Worm (Caenorhabditis elegans) whole organism, young adult: ENCODE data around the gene fbxa-69.
"Not testable (repeated sequence)": the region's sequence is repeated elsewhere in the genome, so short reads cannot be mapped to it uniquely, and the experiment has no call there.

Experiments
- C06A6.2 ChIP-seq: fragments of 200-800 bp; sonication (Bioruptor generic); conservative IDR thresholded peaks from 2 replicates; pipeline ENCODE4 v1.3.6; 2022; ENCODE audit warnings: missing genetic modification characterization, missing compliant biosample characterization
- F22D6.2 ChIP-seq: sonication (generic microtip); optimal IDR thresholded peaks from 2 replicates; lab custom pipeline; 2016; ENCODE audit warnings: mild to moderate bottlenecking, missing genetic modification characterization, missing compliant biosample characterization
- F39B2.1 ChIP-seq: fragments of 200-800 bp; sonication (Bioruptor generic); IDR thresholded peaks from 2 replicates; pipeline ENCODE4 v1.3.6; 2022; ENCODE audit warnings: missing genetic modification reagents, missing genetic modification characterization, missing compliant biosample characterization
- K11D2.4 ChIP-seq: fragments of 200-800 bp; sonication (Bioruptor generic); IDR thresholded peaks from 2 replicates; pipeline ENCODE4 v1.3.6; 2022; ENCODE audit warnings: missing genetic modification reagents, missing genetic modification characterization, missing compliant biosample characterization
- athp-1 ChIP-seq: sonication (generic microtip); optimal IDR thresholded peaks from 2 replicates; lab custom pipeline; 2017; ENCODE audit warnings: mild to moderate bottlenecking, missing genetic modification characterization, missing compliant biosample characterization
- attf-6 ChIP-seq: fragments of 200-800 bp; sonication (Bioruptor generic); IDR thresholded peaks from 2 replicates; pipeline ENCODE4 v1.3.6; 2022; ENCODE audit warnings: missing genetic modification reagents, missing genetic modification characterization, missing compliant biosample characterization
- bed-2 ChIP-seq: fragments of 200-800 bp; sonication (Bioruptor generic); IDR thresholded peaks from 2 replicates; pipeline ENCODE4 v1.3.6; 2022; ENCODE audit warnings: missing genetic modification reagents, missing genetic modification characterization, missing compliant biosample characterization
- cebp-1 ChIP-seq, 2 experiments: fragments of 200-800 bp in 1 of 2; sonication (Bioruptor generic) in 1 of 2; sonication (generic microtip) in 1 of 2; IDR thresholded peaks in 1 of 2; optimal IDR thresholded peaks in 1 of 2; 2 replicates each; pipeline versions ENCODE4 v1.3.6 to Lab custom; 2017 to 2022; ENCODE audit warnings: missing compliant biosample characterization in 2 of 2, missing genetic modification characterization in 2 of 2, mild to moderate bottlenecking in 1 of 2, missing genetic modification reagents in 1 of 2, moderate library complexity in 1 of 2
- ceh-27 ChIP-seq: fragments of 200-800 bp; sonication (Bioruptor generic); optimal IDR thresholded peaks from 2 replicates; lab custom pipeline; 2018; ENCODE audit warnings: mild to moderate bottlenecking, missing genetic modification characterization, moderate library complexity, missing compliant biosample characterization
- ceh-79 ChIP-seq: sonication (generic microtip); optimal IDR thresholded peaks from 2 replicates; lab custom pipeline; 2017; ENCODE audit warnings: mild to moderate bottlenecking, missing genetic modification characterization, missing compliant biosample characterization
- ceh-91 ChIP-seq: fragments of 200-800 bp; sonication (Bioruptor generic); IDR thresholded peaks from 2 replicates; pipeline ENCODE4 v1.3.6; 2022; ENCODE audit warnings: missing genetic modification reagents, missing genetic modification characterization, missing compliant biosample characterization
- die-1 ChIP-seq: sonication (generic microtip); optimal IDR thresholded peaks from 2 replicates; lab custom pipeline; 2016; ENCODE audit warnings: missing genotype, mild to moderate bottlenecking, missing genetic modification characterization, missing compliant biosample characterization
- dox-1 ChIP-seq: fragments of 200-800 bp; sonication (Bioruptor generic); IDR thresholded peaks from 2 replicates; pipeline ENCODE4 v1.3.6; 2022; ENCODE audit warnings: missing genetic modification reagents, missing genetic modification characterization, missing compliant biosample characterization
- ekl-4 ChIP-seq: fragments of 200-800 bp; sonication (Bioruptor generic); IDR thresholded peaks from 2 replicates; pipeline ENCODE4 v1.3.6; 2022; ENCODE audit warnings: missing genetic modification reagents, missing genetic modification characterization, missing compliant biosample characterization
- ets-4 ChIP-seq: fragments of 200-800 bp; sonication (Bioruptor generic); optimal IDR thresholded peaks from 2 replicates; lab custom pipeline; 2018; ENCODE audit warnings: mild to moderate bottlenecking, missing genetic modification characterization, missing compliant biosample characterization
- lag-1 ChIP-seq: fragments of 200-800 bp; sonication (Bioruptor generic); IDR thresholded peaks from 2 replicates; pipeline ENCODE4 v1.3.6; 2022; ENCODE audit warnings: missing genetic modification reagents, missing genetic modification characterization, missing compliant biosample characterization
- let-526 ChIP-seq: fragments of 200-800 bp; sonication (Bioruptor generic); IDR thresholded peaks from 2 replicates; pipeline ENCODE4 v1.3.6; 2022; ENCODE audit warnings: missing genetic modification reagents, missing genetic modification characterization, missing compliant biosample characterization
- lin-40 ChIP-seq: sonication (generic microtip); optimal IDR thresholded peaks from 2 replicates; lab custom pipeline; 2016; ENCODE audit warnings: missing genetic modification characterization, mild to moderate bottlenecking, missing compliant biosample characterization, missing genotype, missing genetic modification reagents
- lir-1 ChIP-seq: fragments of 200-800 bp; sonication (Bioruptor generic); conservative IDR thresholded peaks from 2 replicates; pipeline ENCODE4 v1.3.6; 2022; ENCODE audit warnings: missing genetic modification reagents, missing genetic modification characterization, missing compliant biosample characterization
- lsl-1 ChIP-seq: fragments of 200-800 bp; sonication (Bioruptor generic); optimal IDR thresholded peaks from 2 replicates; lab custom pipeline; 2018; ENCODE audit warnings: mild to moderate bottlenecking, missing genetic modification characterization, moderate library complexity, missing compliant biosample characterization
- mes-4 ChIP-seq: sonication (generic microtip); optimal IDR thresholded peaks from 2 replicates; lab custom pipeline; 2016; ENCODE audit warnings: missing genotype, missing genetic modification characterization, missing compliant biosample characterization
- nhr-179 ChIP-seq: sonication (generic microtip); optimal IDR thresholded peaks from 2 replicates; lab custom pipeline; 2016; ENCODE audit warnings: mild to moderate bottlenecking, missing genetic modification characterization, missing compliant biosample characterization
- nhr-80 ChIP-seq: sonication (generic microtip); optimal IDR thresholded peaks from 2 replicates; lab custom pipeline; 2016; ENCODE audit warnings: missing genetic modification characterization, missing compliant biosample characterization
- pha-4 ChIP-seq: fragments of 150-350 bp; sonication (generic microtip); optimal IDR thresholded peaks from 2 replicates; lab custom pipeline; 2014; ENCODE audit warnings: missing biosample characterization, missing genetic modification reagents, missing genetic modification characterization
- repo-1 ChIP-seq: sonication (generic microtip); optimal IDR thresholded peaks from 2 replicates; lab custom pipeline; 2017; ENCODE audit warnings: mild to moderate bottlenecking, missing genetic modification characterization, missing compliant biosample characterization
- snpc-4 ChIP-seq, 5 experiments: fragments of 150-350 bp in 1 of 5; sonication (generic microtip) in 4 of 5; optimal IDR thresholded peaks; 2 replicates each; lab custom pipeline; 2014 to 2018; ENCODE audit warnings: missing genetic modification characterization in 5 of 5, missing biosample characterization in 3 of 5, antibody characterized with exemption in 2 of 5, mild to moderate bottlenecking in 2 of 5, missing compliant biosample characterization in 2 of 5, missing genotype in 2 of 5, moderate library complexity in 2 of 5, missing genetic modification reagents in 1 of 5
- somi-1 ChIP-seq: fragments of 200-800 bp; sonication (Bioruptor generic); optimal IDR thresholded peaks from 2 replicates; lab custom pipeline; 2018; ENCODE audit warnings: mild to moderate bottlenecking, missing genetic modification characterization, missing compliant biosample characterization
- tbp1 ChIP-seq: fragments of 200-800 bp; sonication (Bioruptor generic); optimal IDR thresholded peaks from 2 replicates; lab custom pipeline; 2018; ENCODE audit warnings: mild to moderate bottlenecking, missing genetic modification characterization, missing compliant biosample characterization
- ztf-26 ChIP-seq: sonication (generic microtip); optimal IDR thresholded peaks from 2 replicates; lab custom pipeline; 2017; ENCODE audit warnings: missing genetic modification characterization, missing compliant biosample characterization

The fbxa-69 gene

ce11 chrV:15807420-15807819, 8.4 kb downstream of the fbxa-69 start, which contains the start of gene srsx-38:
Gene srsx-38 (minus strand): TSS chrV:15807520.
- not testable (repeated sequence) for TF ChIP-seq bed-2; lir-1 (GFP tag; lab: Robert Waterston, UW); ekl-4 (GFP tag; lab: Robert Waterston, UW)

DNA sequence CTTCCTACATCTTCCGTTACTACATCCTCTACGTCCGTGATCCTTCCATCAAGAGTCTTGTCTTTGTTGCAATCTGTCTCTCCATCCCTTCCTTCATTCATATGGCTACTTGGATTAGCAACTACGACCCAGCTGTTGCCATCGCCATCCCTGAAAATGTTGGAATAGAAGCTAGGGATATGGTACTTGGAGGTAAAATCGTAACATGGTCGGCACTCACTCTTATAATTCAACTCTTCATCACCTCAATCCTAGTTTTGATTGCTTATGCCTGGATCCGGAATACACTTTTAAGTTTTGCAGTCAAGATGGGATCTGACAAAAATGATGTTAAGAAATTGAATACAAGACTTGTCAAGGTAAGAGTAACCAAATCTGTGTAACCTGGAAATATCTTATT, 12.0 kb downstream of the fbxa-69 start, which contains the start of gene T26E4.18:
Gene T26E4.18 (minus strand): TSS at position 101 of the 400 bp plus-strand sequence.
- TF ChIP-seq ceh-27 (GFP tag; lab: Kevin White, UChicago); attf-6 (GFP tag; lab: Robert Waterston, UW); nhr-179 (tag; lab: Kevin White, UChicago): not testable (repeated sequence)

DNA sequence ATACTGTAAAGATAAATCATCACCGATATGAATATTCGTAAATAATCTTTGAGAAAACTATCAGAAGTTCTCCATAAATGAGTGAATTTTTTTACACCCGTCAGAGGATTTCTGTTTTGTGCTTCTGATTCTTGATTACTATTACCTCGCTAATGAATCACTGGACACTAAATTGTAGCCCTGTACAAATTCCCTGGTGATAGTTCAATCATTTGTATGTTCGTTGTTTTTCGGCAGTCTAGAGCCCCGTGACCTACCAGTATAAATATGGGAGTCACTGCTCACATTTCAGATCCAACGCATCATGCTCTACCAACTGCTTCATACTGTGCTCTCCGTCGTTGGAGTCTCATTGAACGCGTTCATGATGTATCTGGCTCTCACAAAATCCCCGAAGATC, 12.7 kb downstream of the fbxa-69 start, which contains the start of gene srd-27:
Gene srd-27 (plus strand): TSS at position 301 of the 400 bp plus-strand sequence.
- not testable (repeated sequence) for TF ChIP-seq ceh-91 (GFP tag; lab: Robert Waterston, UW); cebp-1 (GFP tag; IDR thresholded peaks at IDR 0.05; lab: Robert Waterston, UW); cebp-1 (tag; optimal IDR thresholded peaks at IDR 0.05; lab: Kevin White, UChicago); snpc-4 (GFP tag; optimal IDR thresholded peaks at IDR 0.05; lab: Kevin White, UChicago); snpc-4 (tag; optimal IDR thresholded peaks at IDR 0.05; lab: Kevin White, UChicago)

ce11 chrV:15802623-15803022, 13.1 kb downstream of the fbxa-69 start, which contains the start of gene T26E4.9:
Gene T26E4.9 (minus strand): TSS chrV:15802723.
- not testable (repeated sequence) for TF ChIP-seq lag-1 (GFP tag; lab: Robert Waterston, UW); K11D2.4 (GFP tag; lab: Robert Waterston, UW); repo-1

ce11 chrV:15798108-15798507, 17.7 kb downstream of the fbxa-69 start, which contains the start of gene T26E4.10:
Gene T26E4.10 (minus strand): TSS chrV:15798208.
- TF ChIP-seq let-526 (GFP tag; lab: Robert Waterston, UW) (no peak), lir-1 (GFP tag; lab: Robert Waterston, UW) (no peak), lsl-1 (no peak), C06A6.2 (GFP tag; lab: Robert Waterston, UW) (no peak), dox-1 (no peak), ets-4 (GFP tag; lab: Kevin White, UChicago) (no peak), F22D6.2 (tag; lab: Kevin White, UChicago) (no peak), pha-4 (tag; lab: Kevin White, UChicago) (no peak), mes-4 (tag; lab: Kevin White, UChicago) (no peak), lin-40 (no peak), F39B2.1 (GFP tag; lab: Robert Waterston, UW) (no peak), die-1 (tag; lab: Kevin White, UChicago) (no peak), ceh-79 (tag; lab: Kevin White, UChicago) (no peak)

ce11 chrV:15796087-15796486, 19.7 kb downstream of the fbxa-69 start, which contains the start of gene nhr-223:
Gene nhr-223 (plus strand): TSS chrV:15796387.
- no peak for TF ChIP-seq ztf-26 (tag; lab: Kevin White, UChicago)
- TF ChIP-seq tbp1 (GFP tag; lab: Kevin White, UChicago), result no peak
- TF ChIP-seq nhr-80, result no peak
- TF ChIP-seq athp-1 (tag; lab: Kevin White, UChicago), result no peak
- no peak for TF ChIP-seq somi-1
